Fruit fly (Drosophila melanogaster) S2 (cell line): ENCODE measurements around the gene CG32376.
"Not testable (repeated sequence)": the region's sequence is repeated elsewhere in the genome, so short reads cannot be mapped to it uniquely, and the experiment has no call there.

Source experiments
- CG8478 ChIP-seq: fragments of >200 bp; optimal IDR thresholded peaks from 2 replicates; lab custom pipeline; 2018
- CTCF ChIP-seq, 2 experiments: fragments of >200 bp; optimal IDR thresholded peaks; 2 replicates each; lab custom pipeline; 2018

Gene CG32376

DNA sequence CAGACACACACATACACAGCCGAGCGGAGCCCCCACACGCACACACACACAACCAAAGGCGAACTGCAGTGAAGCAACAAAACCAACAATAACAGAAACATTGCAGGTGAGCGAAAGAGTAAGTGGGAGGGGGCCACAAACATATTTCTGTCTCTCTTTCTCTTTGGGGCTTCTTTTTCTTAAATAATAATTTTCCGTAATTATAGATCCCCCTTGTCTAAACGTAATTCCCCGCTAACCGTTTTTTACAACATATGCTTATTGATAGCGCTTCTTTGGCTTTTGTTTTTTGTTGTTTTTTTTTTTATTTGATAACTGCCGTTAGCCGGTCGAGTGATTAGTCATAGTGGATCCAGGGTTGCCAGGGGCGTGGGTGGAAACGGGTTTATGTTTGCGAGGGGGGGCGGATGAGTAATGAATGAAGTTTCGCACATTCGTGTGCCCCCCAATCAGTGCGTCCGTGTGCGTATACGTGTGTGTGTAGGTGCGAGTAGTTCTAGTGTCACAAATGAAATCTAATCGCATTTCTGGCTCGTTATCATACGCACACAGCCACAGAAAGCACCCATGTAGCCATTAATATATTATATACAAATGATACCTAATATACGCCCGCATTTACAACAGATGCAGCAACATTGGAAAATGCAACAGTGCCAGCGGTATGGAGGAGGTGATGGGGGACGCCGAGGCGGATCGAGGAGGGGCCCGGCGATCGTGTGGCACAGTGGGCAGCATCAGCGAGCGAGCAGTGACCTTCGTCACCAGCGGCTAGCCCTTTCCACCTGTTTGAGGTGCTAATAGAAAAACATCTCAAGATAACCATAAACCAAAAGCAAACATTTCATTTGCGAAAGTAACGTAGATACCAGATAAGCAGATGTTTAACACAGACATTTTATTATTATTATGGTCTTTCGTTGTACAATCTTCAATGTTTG lies 12.9 kb downstream of the CG32376 start:
- TF ChIP-seq CTCF (optimal IDR thresholded peaks at IDR 0.05; lab: Kevin White, UChicago) (no peak), CG8478 (lab: Kevin White, UChicago) (no peak)

- TF ChIP-seq CG8478 (lab: Kevin White, UChicago) = no peak
- no peak for TF ChIP-seq CTCF (optimal IDR thresholded peaks at IDR 0.05; lab: Kevin White, UChicago)
Measured at dm6 chr3L:7528380-7529080, 13.7 kb downstream of the CG32376 start, which contains the start of gene lqf. Gene lqf, plus strand, starts transcription at chr3L:7528780.

- TF ChIP-seq CTCF (optimal IDR thresholded peaks at IDR 0.05; lab: Kevin White, UChicago) (no peak), CG8478 (lab: Kevin White, UChicago) (no peak)
Measured at dm6 chr3L:7527661-7528379, 14.4 kb downstream of the CG32376 start.

DNA sequence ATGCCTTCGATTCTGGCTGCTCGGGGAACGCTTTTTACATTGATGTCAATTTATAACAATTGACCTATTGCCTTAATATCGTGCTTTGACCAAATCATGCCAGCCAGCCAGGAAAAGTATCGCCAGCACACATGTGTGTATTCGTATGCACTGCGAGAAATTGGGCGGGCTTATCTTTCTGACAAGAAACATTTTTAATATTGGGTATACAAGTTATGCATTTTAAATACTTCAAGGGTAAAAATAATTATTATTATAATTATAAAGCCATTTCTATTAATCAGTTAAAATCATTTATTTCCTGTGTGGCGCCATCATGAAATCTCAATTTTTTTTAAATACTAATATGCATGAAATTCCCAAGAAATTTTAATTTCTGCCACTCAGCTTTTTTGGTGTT lies 20.4 kb downstream of the CG32376 start:
- TF ChIP-seq CG8478 (lab: Kevin White, UChicago) (no peak), CTCF (optimal IDR thresholded peaks at IDR 0.05; lab: Kevin White, UChicago) (no peak)

dm6 chr3L:7520619-7521018 lies 21.6 kb downstream of the CG32376 start:
- TF ChIP-seq CTCF (optimal IDR thresholded peaks at IDR 0.05; lab: Kevin White, UChicago) (no peak), CG8478 (lab: Kevin White, UChicago) (no peak)

- TF ChIP-seq CTCF (optimal IDR thresholded peaks at IDR 0.05; lab: Kevin White, UChicago) = no peak
- TF ChIP-seq CG8478 (lab: Kevin White, UChicago) = no peak
Measured at dm6 chr3L:7519219-7519618, 23.0 kb downstream of the CG32376 start.

- TF ChIP-seq CG8478 (lab: Kevin White, UChicago) (no peak), CTCF (optimal IDR thresholded peaks at IDR 0.05; lab: Kevin White, UChicago) (no peak)
Measured at dm6 chr3L:7518351-7519102, 23.7 kb downstream of the CG32376 start, which contains the start of gene ltl. Gene ltl, plus strand, starts transcription at chr3L:7518997.

DNA sequence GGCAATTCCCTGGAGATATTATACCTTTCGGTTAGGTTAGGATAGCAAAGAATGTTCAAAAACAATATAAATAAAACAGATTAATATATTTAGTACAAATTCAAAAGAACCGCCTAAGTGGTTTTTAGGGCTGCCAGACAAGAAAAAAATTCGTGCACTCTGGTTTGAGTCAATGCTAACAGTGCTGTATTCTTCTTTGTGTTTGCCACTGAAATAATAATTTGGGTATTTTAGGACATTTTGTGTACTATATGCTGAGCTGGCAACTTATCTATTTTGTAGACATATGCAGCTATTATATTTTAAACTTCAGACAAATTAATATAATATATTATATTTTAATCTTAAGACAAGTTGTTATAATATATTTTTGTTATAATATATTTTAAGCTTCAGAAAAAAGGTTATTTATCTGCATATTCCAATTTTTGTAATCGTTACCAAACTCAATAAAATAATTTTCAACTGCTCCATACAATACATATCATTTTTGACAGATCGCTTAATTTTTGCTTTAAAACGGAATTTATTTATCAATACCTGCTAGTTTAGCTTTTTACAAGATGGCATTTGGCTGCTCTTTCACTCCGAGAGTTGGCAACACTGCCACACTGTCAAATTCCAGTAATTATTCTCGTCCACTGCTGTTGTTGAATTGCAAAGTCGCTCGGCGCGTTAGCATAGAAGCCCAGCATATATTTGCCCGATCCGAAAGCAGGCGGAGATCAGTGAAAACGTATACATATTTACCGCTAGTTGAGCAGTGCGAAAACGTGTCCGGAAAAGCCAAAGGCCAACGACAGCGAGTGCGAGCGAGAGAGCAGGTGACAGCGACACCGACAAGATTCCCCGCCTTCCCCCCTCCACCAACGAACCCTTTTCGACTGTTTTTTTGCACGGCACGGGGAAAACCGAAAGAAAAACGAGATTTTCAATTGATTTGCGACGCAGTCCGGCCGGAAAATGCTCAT lies 31.6 kb downstream of the CG32376 start, which contains the start of gene CG7546:
CG7546 (plus strand) TSS at position 573 of the 971 bp plus-strand sequence.
- TF ChIP-seq CTCF (optimal IDR thresholded peaks at IDR 0.05; lab: Kevin White, UChicago) = peak in 1 of 2 experiments; percentile 49
- TF ChIP-seq CG8478 (lab: Kevin White, UChicago) = no peak

- no peak for TF ChIP-seq CG8478 (lab: Kevin White, UChicago)
- no peak for TF ChIP-seq CTCF (optimal IDR thresholded peaks at IDR 0.05; lab: Kevin White, UChicago)
Measured at dm6 chr3L:7506117-7506516, 36.1 kb downstream of the CG32376 start, which contains the start of gene CG7548. Gene CG7548, minus strand, starts transcription at chr3L:7506217.

DNA sequence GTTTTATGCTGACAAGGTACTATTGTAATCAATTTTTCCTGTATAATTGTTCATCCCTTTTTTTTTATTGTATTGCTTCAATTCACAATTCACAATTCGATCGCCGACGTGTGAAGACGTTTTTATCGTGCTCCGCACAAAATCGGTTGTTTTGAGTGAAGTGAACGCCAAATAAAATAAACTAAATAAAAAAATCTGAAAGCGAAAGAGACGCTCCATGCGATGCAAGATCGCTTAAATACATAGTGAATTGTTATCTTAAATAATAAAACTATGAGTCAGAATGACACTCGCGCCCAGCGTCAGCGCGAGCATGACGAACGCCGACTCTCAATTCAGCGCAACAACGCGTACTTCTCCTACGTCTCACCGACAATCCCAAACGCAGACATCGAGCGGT lies 43.5 kb downstream of the CG32376 start, which contains the start of gene CG8539:
CG8539 (minus strand) TSS at position 101 of the 400 bp plus-strand sequence.
- not testable (repeated sequence) for TF ChIP-seq CG8478 (lab: Kevin White, UChicago); CTCF (optimal IDR thresholded peaks at IDR 0.05; lab: Kevin White, UChicago)

DNA sequence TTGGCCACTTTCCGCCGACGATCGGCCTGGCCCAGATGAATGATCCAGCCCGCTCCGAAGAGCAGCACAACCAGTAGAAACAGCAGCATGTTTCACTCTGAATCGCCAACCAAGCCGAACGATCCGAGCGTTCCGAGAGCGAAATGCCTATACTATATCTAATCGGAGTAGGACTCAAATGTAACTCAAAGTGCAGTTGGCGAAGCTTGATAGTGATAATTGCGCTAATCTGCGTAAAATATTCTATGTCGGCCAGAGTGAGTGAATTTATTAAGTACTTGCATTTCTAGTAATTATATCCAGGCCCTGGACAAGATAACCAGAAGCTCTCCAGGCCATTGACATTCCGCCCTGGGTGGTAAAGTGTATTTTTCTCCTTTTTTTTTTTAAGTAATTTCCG lies 46.2 kb downstream of the CG32376 start, which contains the start of gene Cyp4d8:
Cyp4d8 (minus strand) TSS at position 101 of the 400 bp plus-strand sequence.
- TF ChIP-seq CTCF (optimal IDR thresholded peaks at IDR 0.05; lab: Kevin White, UChicago) = no peak
- no peak for TF ChIP-seq CG8478 (lab: Kevin White, UChicago)
